Worm (Caenorhabditis elegans) whole organism, late embryonic: ENCODE results near the gene pigq-1.

Source experiments
- C08G9.2 ChIP-seq: sonication (generic microtip); optimal IDR thresholded peaks from 2 replicates; lab custom pipeline; 2016; ENCODE audit warnings: mild to moderate bottlenecking, missing genetic modification characterization, moderate library complexity, missing compliant biosample characterization
- F13H6.1 ChIP-seq: sonication (generic microtip); optimal IDR thresholded peaks from 2 replicates; lab custom pipeline; 2016; ENCODE audit warnings: missing genetic modification characterization, missing compliant biosample characterization
- K02D7.2 ChIP-seq: sonication (generic microtip); optimal IDR thresholded peaks from 2 replicates; lab custom pipeline; 2017; ENCODE audit warnings: mild to moderate bottlenecking, missing genetic modification characterization, missing compliant biosample characterization
- K09A11.1 ChIP-seq: sonication (generic microtip); optimal IDR thresholded peaks from 2 replicates; lab custom pipeline; 2017; ENCODE audit warnings: antibody characterized with exemption, mild to moderate bottlenecking, missing genetic modification characterization, missing compliant biosample characterization; ENCODE audit not compliant: insufficient read depth
- Y22D7AL.16 ChIP-seq: sonication (generic microtip); optimal IDR thresholded peaks from 2 replicates; lab custom pipeline; 2016; ENCODE audit warnings: missing genetic modification characterization, missing compliant biosample characterization
- ama-1 ChIP-seq: fragments of 150-350 bp; optimal IDR thresholded peaks from 2 replicates; lab custom pipeline; 2014
- ceh-19 ChIP-seq: fragments of 200-800 bp; sonication (Bioruptor generic); optimal IDR thresholded peaks from 2 replicates; lab custom pipeline; 2018; ENCODE audit warnings: mild to moderate bottlenecking, missing genetic modification characterization, missing compliant biosample characterization
- ceh-31 ChIP-seq: sonication (generic microtip); optimal IDR thresholded peaks from 2 replicates; lab custom pipeline; 2016; ENCODE audit warnings: missing genetic modification characterization, missing compliant biosample characterization
- ceh-48 ChIP-seq: sonication (generic microtip); optimal IDR thresholded peaks from 2 replicates; lab custom pipeline; 2016; ENCODE audit warnings: missing genetic modification characterization, inconsistent platforms, missing compliant biosample characterization
- ceh-6 ChIP-seq: fragments of 200-800 bp; sonication (Bioruptor generic); optimal IDR thresholded peaks from 2 replicates; lab custom pipeline; 2018; ENCODE audit warnings: mild to moderate bottlenecking, missing genetic modification characterization, missing compliant biosample characterization
- che-1 ChIP-seq: sonication (generic microtip); optimal IDR thresholded peaks from 2 replicates; lab custom pipeline; 2016; ENCODE audit warnings: mild to moderate bottlenecking, missing genetic modification characterization, missing compliant biosample characterization
- dve-1 ChIP-seq: sonication (generic microtip); optimal IDR thresholded peaks from 2 replicates; lab custom pipeline; 2017; ENCODE audit warnings: antibody characterized with exemption, mild to moderate bottlenecking, missing genetic modification characterization, missing compliant biosample characterization
- ets-4 ChIP-seq: sonication (generic microtip); optimal IDR thresholded peaks from 2 replicates; lab custom pipeline; 2016; ENCODE audit warnings: missing genetic modification characterization, missing compliant biosample characterization
- eyg-1 ChIP-seq: sonication (generic microtip); optimal IDR thresholded peaks from 2 replicates; lab custom pipeline; 2016; ENCODE audit warnings: missing genotype, missing genetic modification characterization, missing compliant biosample characterization
- gmeb-2 ChIP-seq: sonication (generic microtip); optimal IDR thresholded peaks from 2 replicates; lab custom pipeline; 2016; ENCODE audit warnings: missing genetic modification characterization, inconsistent platforms, missing compliant biosample characterization
- hlh-15 ChIP-seq: sonication (generic microtip); optimal IDR thresholded peaks from 2 replicates; lab custom pipeline; 2016; ENCODE audit warnings: missing genetic modification characterization, missing compliant biosample characterization
- hlh-30 ChIP-seq: sonication (generic microtip); optimal IDR thresholded peaks from 2 replicates; lab custom pipeline; 2017; ENCODE audit warnings: antibody characterized with exemption, missing genetic modification characterization, missing compliant biosample characterization; ENCODE audit not compliant: insufficient read depth
- hlh-6 ChIP-seq: sonication (generic microtip); optimal IDR thresholded peaks from 2 replicates; lab custom pipeline; 2016; ENCODE audit warnings: missing genotype, missing genetic modification characterization, missing compliant biosample characterization
- hlh-8 ChIP-seq: sonication (generic microtip); optimal IDR thresholded peaks from 2 replicates; lab custom pipeline; 2016; ENCODE audit warnings: missing genotype, missing genetic modification characterization, missing compliant biosample characterization
- lim-6 ChIP-seq: sonication (generic microtip); optimal IDR thresholded peaks from 2 replicates; lab custom pipeline; 2016; ENCODE audit warnings: missing genetic modification characterization, missing compliant biosample characterization
- madf-2 ChIP-seq: sonication (generic microtip); optimal IDR thresholded peaks from 2 replicates; lab custom pipeline; 2017; ENCODE audit warnings: missing genetic modification characterization, missing compliant biosample characterization
- nfya-1 ChIP-seq: sonication (generic microtip); optimal IDR thresholded peaks from 2 replicates; lab custom pipeline; 2017; ENCODE audit warnings: missing genetic modification characterization, mild to moderate bottlenecking, missing compliant biosample characterization, antibody characterized with exemption, moderate library complexity
- nhr-11 ChIP-seq: fragments of 150-350 bp; optimal IDR thresholded peaks from 2 replicates; lab custom pipeline; 2014; ENCODE audit warnings: missing biosample characterization, missing genetic modification characterization
- pax-1 ChIP-seq: fragments of 150-350 bp; optimal IDR thresholded peaks from 2 replicates; lab custom pipeline; 2014; ENCODE audit warnings: missing biosample characterization, missing genetic modification characterization
- pqm-1 ChIP-seq: sonication (generic microtip); optimal IDR thresholded peaks from 2 replicates; lab custom pipeline; 2016; ENCODE audit warnings: missing genetic modification characterization, missing compliant biosample characterization
- pros-1 ChIP-seq: fragments of 150-350 bp; optimal IDR thresholded peaks from 2 replicates; lab custom pipeline; 2014; ENCODE audit warnings: missing biosample characterization, missing genetic modification reagents, missing genetic modification characterization
- ref-2 ChIP-seq: sonication (generic microtip); optimal IDR thresholded peaks from 2 replicates; lab custom pipeline; 2016; ENCODE audit warnings: missing genetic modification characterization, missing compliant biosample characterization
- rnt-1 ChIP-seq: sonication (generic microtip); optimal IDR thresholded peaks from 2 replicates; lab custom pipeline; 2016; ENCODE audit warnings: missing genetic modification characterization, missing compliant biosample characterization
- sox-4 ChIP-seq: sonication (generic microtip); optimal IDR thresholded peaks from 2 replicates; lab custom pipeline; 2017; ENCODE audit warnings: mild to moderate bottlenecking, missing genetic modification characterization, inconsistent platforms, missing compliant biosample characterization
- syd-9 ChIP-seq: sonication (generic microtip); optimal IDR thresholded peaks from 2 replicates; lab custom pipeline; 2016; ENCODE audit warnings: mild to moderate bottlenecking, missing genetic modification characterization, moderate library complexity, missing compliant biosample characterization
- tbx-2 ChIP-seq: sonication (generic microtip); optimal IDR thresholded peaks from 2 replicates; lab custom pipeline; 2016; ENCODE audit warnings: missing genetic modification characterization, missing compliant biosample characterization
- tbx-7 ChIP-seq: sonication (generic microtip); optimal IDR thresholded peaks from 2 replicates; lab custom pipeline; 2016; ENCODE audit warnings: missing genotype, missing genetic modification characterization, missing compliant biosample characterization
- ttx-3 ChIP-seq: sonication (generic microtip); optimal IDR thresholded peaks from 2 replicates; lab custom pipeline; 2016; ENCODE audit warnings: missing genetic modification reagents, missing genetic modification characterization, missing compliant biosample characterization
- unc-3 ChIP-seq, 2 experiments: fragments of 200-800 bp in 1 of 2; sonication (Bioruptor generic) in 1 of 2; sonication (generic microtip) in 1 of 2; conservative IDR thresholded peaks in 1 of 2; optimal IDR thresholded peaks in 1 of 2; 2 replicates each; pipeline versions ENCODE4 v1.3.6 to Lab custom; 2016 to 2022; ENCODE audit warnings: missing compliant biosample characterization in 2 of 2, missing genetic modification characterization in 2 of 2, missing genetic modification reagents in 1 of 2
- unc-42 ChIP-seq: sonication (generic microtip); optimal IDR thresholded peaks from 2 replicates; lab custom pipeline; 2016; ENCODE audit warnings: missing genotype, missing genetic modification characterization, missing compliant biosample characterization
- unc-55 ChIP-seq: sonication (generic microtip); optimal IDR thresholded peaks from 2 replicates; lab custom pipeline; 2017; ENCODE audit warnings: missing biosample characterization, missing genetic modification reagents, missing genetic modification characterization
- zip-5 ChIP-seq: sonication (generic microtip); optimal IDR thresholded peaks from 2 replicates; lab custom pipeline; 2016; ENCODE audit warnings: missing genetic modification characterization, missing compliant biosample characterization

The pigq-1 gene

ce11 chrIV:11110995-11111619, 35.9 kb downstream of the pigq-1 start, which contains the start of gene rps-5:
rps-5 (minus strand) TSS chrIV:11111045.
- peak; percentile 62 for TF ChIP-seq nfya-1 (tag; lab: Kevin White, UChicago)
- no peak for TF ChIP-seq ttx-3 (tag; lab: Kevin White, UChicago)
- no peak for TF ChIP-seq dve-1
- TF ChIP-seq syd-9 (tag; lab: Kevin White, UChicago), result no peak
- peak; percentile 12 for TF ChIP-seq unc-55 (GFP tag; lab: Kevin White, UChicago)
- TF ChIP-seq ceh-31 (tag; lab: Kevin White, UChicago), result no peak
- peak; percentile 72 for TF ChIP-seq unc-42

ce11 chrIV:11109771-11110170, 37.3 kb downstream of the pigq-1 start, which contains the start of gene pigk-1:
pigk-1 (minus strand) TSS chrIV:11110018.
- no peak for TF ChIP-seq K09A11.1 (tag; lab: Kevin White, UChicago)
- TF ChIP-seq sox-4 (tag; lab: Kevin White, UChicago), result no peak
- TF ChIP-seq ceh-19 (GFP tag; lab: Kevin White, UChicago), result no peak
- TF ChIP-seq ets-4, result no peak
- TF ChIP-seq hlh-8 (tag; lab: Kevin White, UChicago), result no peak
- TF ChIP-seq hlh-30, result no peak
- TF ChIP-seq C08G9.2 (tag; lab: Kevin White, UChicago), result no peak
- TF ChIP-seq ama-1 (lab: Kevin White, UChicago), result no peak
- TF ChIP-seq ceh-6 (GFP tag; lab: Kevin White, UChicago), result no peak
- TF ChIP-seq, all 69 proteins: peak for 0

ce11 chrIV:11105724-11106123, 41.3 kb downstream of the pigq-1 start, which contains the start of gene srlf-24:
srlf-24 (minus strand) TSS chrIV:11105824.
- no peak for TF ChIP-seq unc-3 (GFP tag; conservative IDR thresholded peaks at IDR 0.05; lab: Robert Waterston, UW)
- no peak for TF ChIP-seq unc-3 (tag; optimal IDR thresholded peaks at IDR 0.05; lab: Kevin White, UChicago)

ce11 chrIV:11103501-11103900, 43.5 kb downstream of the pigq-1 start:
- TF ChIP-seq lim-6 (tag; lab: Kevin White, UChicago) (no peak), nhr-11 (tag; lab: Kevin White, UChicago) (peak; percentile 79)

ce11 chrIV:11102608-11103007, 44.4 kb downstream of the pigq-1 start, which contains the start of gene srlf-17:
srlf-17 (minus strand) TSS chrIV:11102708.
- TF ChIP-seq eyg-1 (tag; lab: Kevin White, UChicago), result no peak
- no peak for TF ChIP-seq gmeb-2 (tag; lab: Kevin White, UChicago)
- no peak for TF ChIP-seq Y22D7AL.16 (tag; lab: Kevin White, UChicago)
- TF ChIP-seq ceh-6 (GFP tag; lab: Kevin White, UChicago), result no peak
- TF ChIP-seq tbx-2, result no peak
- TF ChIP-seq pqm-1 (tag; lab: Kevin White, UChicago), result no peak
- TF ChIP-seq zip-5 (tag; lab: Kevin White, UChicago), result no peak
- TF ChIP-seq madf-2 (tag; lab: Kevin White, UChicago), result no peak
- TF ChIP-seq ceh-48 (tag; lab: Kevin White, UChicago), result no peak
- TF ChIP-seq hlh-15 (tag; lab: Kevin White, UChicago), result no peak
- TF ChIP-seq K02D7.2 (tag; lab: Kevin White, UChicago), result no peak
- no peak for TF ChIP-seq tbx-7 (tag; lab: Kevin White, UChicago)
- no peak for TF ChIP-seq rnt-1 (tag; lab: Kevin White, UChicago)
- TF ChIP-seq pros-1, result no peak
- no peak for TF ChIP-seq F13H6.1 (tag; lab: Kevin White, UChicago)
- no peak for TF ChIP-seq ref-2 (tag; lab: Kevin White, UChicago)
- TF ChIP-seq pax-1, result no peak
- TF ChIP-seq che-1, result no peak
- no peak for TF ChIP-seq hlh-6 (tag; lab: Kevin White, UChicago)
- no peak for TF ChIP-seq unc-55 (GFP tag; lab: Kevin White, UChicago)
